Worm (Caenorhabditis elegans) whole organism, late embryonic: Measurements from ENCODE around the gene K10C2.12.

Experiments used
- F13H6.1 ChIP-seq: sonication (generic microtip); optimal IDR thresholded peaks from 2 replicates; lab custom pipeline; 2016; ENCODE audit warnings: missing genetic modification characterization, missing compliant biosample characterization
- K02D7.2 ChIP-seq: sonication (generic microtip); optimal IDR thresholded peaks from 2 replicates; lab custom pipeline; 2017; ENCODE audit warnings: mild to moderate bottlenecking, missing genetic modification characterization, missing compliant biosample characterization
- Y22D7AL.16 ChIP-seq: sonication (generic microtip); optimal IDR thresholded peaks from 2 replicates; lab custom pipeline; 2016; ENCODE audit warnings: missing genetic modification characterization, missing compliant biosample characterization
- ama-1 ChIP-seq: fragments of 150-350 bp; optimal IDR thresholded peaks from 2 replicates; lab custom pipeline; 2014
- ceh-22 ChIP-seq: sonication (generic microtip); optimal IDR thresholded peaks from 2 replicates; lab custom pipeline; 2017; ENCODE audit warnings: missing biosample characterization, missing genetic modification characterization
- ceh-24 ChIP-seq: sonication (generic microtip); optimal IDR thresholded peaks from 2 replicates; lab custom pipeline; 2016; ENCODE audit warnings: mild to moderate bottlenecking, missing genetic modification characterization, missing compliant biosample characterization
- ceh-31 ChIP-seq: sonication (generic microtip); optimal IDR thresholded peaks from 2 replicates; lab custom pipeline; 2016; ENCODE audit warnings: missing genetic modification characterization, missing compliant biosample characterization
- ceh-34 ChIP-seq: sonication (generic microtip); optimal IDR thresholded peaks from 2 replicates; lab custom pipeline; 2016; ENCODE audit warnings: mild to moderate bottlenecking, missing genetic modification characterization, missing compliant biosample characterization
- ceh-45 ChIP-seq: fragments of 200-800 bp; sonication (Bioruptor generic); IDR thresholded peaks from 2 replicates; pipeline ENCODE4 v1.3.6; 2022; ENCODE audit warnings: missing genetic modification reagents, missing genetic modification characterization, missing compliant biosample characterization
- ceh-48 ChIP-seq: sonication (generic microtip); optimal IDR thresholded peaks from 2 replicates; lab custom pipeline; 2016; ENCODE audit warnings: missing genetic modification characterization, inconsistent platforms, missing compliant biosample characterization
- ceh-6 ChIP-seq: fragments of 200-800 bp; sonication (Bioruptor generic); optimal IDR thresholded peaks from 2 replicates; lab custom pipeline; 2018; ENCODE audit warnings: mild to moderate bottlenecking, missing genetic modification characterization, missing compliant biosample characterization
- ceh-9 ChIP-seq: sonication (generic microtip); optimal IDR thresholded peaks from 2 replicates; lab custom pipeline; 2016; ENCODE audit warnings: mild to moderate bottlenecking, missing genetic modification characterization, inconsistent platforms, missing compliant biosample characterization
- elt-2 ChIP-seq: sonication (generic microtip); optimal IDR thresholded peaks from 2 replicates; lab custom pipeline; 2016; ENCODE audit warnings: missing genetic modification reagents, missing genetic modification characterization, missing compliant biosample characterization
- ets-4 ChIP-seq: sonication (generic microtip); optimal IDR thresholded peaks from 2 replicates; lab custom pipeline; 2016; ENCODE audit warnings: missing genetic modification characterization, missing compliant biosample characterization
- fax-1 ChIP-seq: sonication (generic microtip); optimal IDR thresholded peaks from 2 replicates; lab custom pipeline; 2016; ENCODE audit warnings: missing genotype, missing genetic modification characterization, missing compliant biosample characterization
- fkh-10 ChIP-seq: fragments of 150-350 bp; optimal IDR thresholded peaks from 2 replicates; lab custom pipeline; 2014; ENCODE audit warnings: missing biosample characterization, missing genetic modification reagents, missing genetic modification characterization
- hlh-30 ChIP-seq: sonication (generic microtip); optimal IDR thresholded peaks from 2 replicates; lab custom pipeline; 2017; ENCODE audit warnings: antibody characterized with exemption, missing genetic modification characterization, missing compliant biosample characterization; ENCODE audit not compliant: insufficient read depth
- hlh-8 ChIP-seq: sonication (generic microtip); optimal IDR thresholded peaks from 2 replicates; lab custom pipeline; 2016; ENCODE audit warnings: missing genotype, missing genetic modification characterization, missing compliant biosample characterization
- lin-11 ChIP-seq: fragments of 200-800 bp; sonication (Bioruptor generic); optimal IDR thresholded peaks from 2 replicates; lab custom pipeline; 2018; ENCODE audit warnings: mild to moderate bottlenecking, missing genetic modification characterization, missing compliant biosample characterization
- madf-2 ChIP-seq: sonication (generic microtip); optimal IDR thresholded peaks from 2 replicates; lab custom pipeline; 2017; ENCODE audit warnings: missing genetic modification characterization, missing compliant biosample characterization
- nfya-1 ChIP-seq: sonication (generic microtip); optimal IDR thresholded peaks from 2 replicates; lab custom pipeline; 2017; ENCODE audit warnings: missing genetic modification characterization, mild to moderate bottlenecking, missing compliant biosample characterization, antibody characterized with exemption, moderate library complexity
- nhr-11 ChIP-seq: fragments of 150-350 bp; optimal IDR thresholded peaks from 2 replicates; lab custom pipeline; 2014; ENCODE audit warnings: missing biosample characterization, missing genetic modification characterization
- nhr-232 ChIP-seq: sonication (generic microtip); optimal IDR thresholded peaks from 2 replicates; lab custom pipeline; 2016; ENCODE audit warnings: missing genetic modification characterization, missing compliant biosample characterization
- pag-3 ChIP-seq: sonication (generic microtip); optimal IDR thresholded peaks from 2 replicates; lab custom pipeline; 2016; ENCODE audit warnings: missing compliant biosample characterization, missing genetic modification characterization, borderline replicate concordance
- pat-9 ChIP-seq: fragments of 200-800 bp; sonication (Bioruptor generic); optimal IDR thresholded peaks from 2 replicates; lab custom pipeline; 2018; ENCODE audit warnings: mild to moderate bottlenecking, missing genetic modification characterization, moderate library complexity, missing compliant biosample characterization
- pax-1 ChIP-seq: fragments of 150-350 bp; optimal IDR thresholded peaks from 2 replicates; lab custom pipeline; 2014; ENCODE audit warnings: missing biosample characterization, missing genetic modification characterization
- pha-2 ChIP-seq: sonication (generic microtip); optimal IDR thresholded peaks from 2 replicates; lab custom pipeline; 2017; ENCODE audit warnings: mild to moderate bottlenecking, missing genetic modification characterization, missing compliant biosample characterization
- pha-4 ChIP-seq: fragments of 150-350 bp; optimal IDR thresholded peaks from 2 replicates; lab custom pipeline; 2018; ENCODE audit warnings: missing biosample characterization, missing genetic modification reagents, missing genetic modification characterization
- pqm-1 ChIP-seq: sonication (generic microtip); optimal IDR thresholded peaks from 2 replicates; lab custom pipeline; 2016; ENCODE audit warnings: missing genetic modification characterization, missing compliant biosample characterization
- pros-1 ChIP-seq: fragments of 150-350 bp; optimal IDR thresholded peaks from 2 replicates; lab custom pipeline; 2014; ENCODE audit warnings: missing biosample characterization, missing genetic modification reagents, missing genetic modification characterization
- ref-2 ChIP-seq: sonication (generic microtip); optimal IDR thresholded peaks from 2 replicates; lab custom pipeline; 2016; ENCODE audit warnings: missing genetic modification characterization, missing compliant biosample characterization
- sox-2 ChIP-seq: fragments of 200-800 bp; sonication (Bioruptor generic); IDR thresholded peaks from 2 replicates; pipeline ENCODE4 v1.3.6; 2022; ENCODE audit warnings: missing genetic modification reagents, missing genetic modification characterization, missing compliant biosample characterization
- sox-4 ChIP-seq: sonication (generic microtip); optimal IDR thresholded peaks from 2 replicates; lab custom pipeline; 2017; ENCODE audit warnings: mild to moderate bottlenecking, missing genetic modification characterization, inconsistent platforms, missing compliant biosample characterization
- syd-9 ChIP-seq: sonication (generic microtip); optimal IDR thresholded peaks from 2 replicates; lab custom pipeline; 2016; ENCODE audit warnings: mild to moderate bottlenecking, missing genetic modification characterization, moderate library complexity, missing compliant biosample characterization
- tbx-2 ChIP-seq: sonication (generic microtip); optimal IDR thresholded peaks from 2 replicates; lab custom pipeline; 2016; ENCODE audit warnings: missing genetic modification characterization, missing compliant biosample characterization
- ttx-3 ChIP-seq: sonication (generic microtip); optimal IDR thresholded peaks from 2 replicates; lab custom pipeline; 2016; ENCODE audit warnings: missing genetic modification reagents, missing genetic modification characterization, missing compliant biosample characterization
- unc-3 ChIP-seq, 2 experiments: fragments of 200-800 bp in 1 of 2; sonication (Bioruptor generic) in 1 of 2; sonication (generic microtip) in 1 of 2; conservative IDR thresholded peaks in 1 of 2; optimal IDR thresholded peaks in 1 of 2; 2 replicates each; pipeline versions ENCODE4 v1.3.6 to Lab custom; 2016 to 2022; ENCODE audit warnings: missing compliant biosample characterization in 2 of 2, missing genetic modification characterization in 2 of 2, missing genetic modification reagents in 1 of 2
- unc-42 ChIP-seq: sonication (generic microtip); optimal IDR thresholded peaks from 2 replicates; lab custom pipeline; 2016; ENCODE audit warnings: missing genotype, missing genetic modification characterization, missing compliant biosample characterization
- unc-86 ChIP-seq: sonication (generic microtip); optimal IDR thresholded peaks from 2 replicates; lab custom pipeline; 2016; ENCODE audit warnings: missing genetic modification characterization, missing compliant biosample characterization
- zip-5 ChIP-seq: sonication (generic microtip); optimal IDR thresholded peaks from 2 replicates; lab custom pipeline; 2016; ENCODE audit warnings: missing genetic modification characterization, missing compliant biosample characterization
- ztf-16 ChIP-seq: sonication (generic microtip); optimal IDR thresholded peaks from 2 replicates; lab custom pipeline; 2017; ENCODE audit warnings: missing genetic modification characterization, missing compliant biosample characterization

K10C2.12 gene

DNA sequence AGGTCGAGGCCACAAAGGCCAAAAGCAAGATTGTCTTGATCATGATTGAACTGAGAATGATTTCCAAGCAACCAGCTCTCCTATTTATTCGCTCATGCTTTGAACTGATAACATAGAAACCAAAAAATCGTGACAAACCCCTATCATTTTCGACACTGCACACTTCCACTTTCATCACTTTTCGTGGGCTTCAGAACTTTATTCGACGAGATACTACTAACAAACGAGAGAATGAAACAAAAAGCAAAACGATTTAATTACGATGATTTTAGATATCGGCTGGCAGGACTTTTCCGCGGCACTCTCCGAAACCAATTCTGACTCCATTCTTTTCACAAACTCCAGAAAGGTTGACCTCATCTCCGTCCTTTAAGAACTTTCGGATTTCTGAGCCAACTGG, 26.0 kb upstream of the K10C2.12 start, which contains the start of gene asp-14:
TSS of gene asp-14 (minus strand) at position 101 of the 400 bp plus-strand sequence.
- TF ChIP-seq fkh-10 (GFP tag; lab: Kevin White, UChicago) (no peak), nhr-232 (tag; lab: Kevin White, UChicago) (no peak), unc-86 (tag; lab: Kevin White, UChicago) (no peak), ceh-34 (tag; lab: Kevin White, UChicago) (no peak), pax-1 (no peak), ceh-24 (tag; lab: Kevin White, UChicago) (no peak), pag-3 (no peak), lin-11 (no peak), nfya-1 (tag; lab: Kevin White, UChicago) (no peak), pqm-1 (no peak), hlh-30 (tag; lab: Kevin White, UChicago) (no peak), hlh-8 (tag; lab: Kevin White, UChicago) (no peak), tbx-2 (tag; lab: Kevin White, UChicago) (no peak)
- TF ChIP-seq, all 69 proteins: peak for 0

DNA sequence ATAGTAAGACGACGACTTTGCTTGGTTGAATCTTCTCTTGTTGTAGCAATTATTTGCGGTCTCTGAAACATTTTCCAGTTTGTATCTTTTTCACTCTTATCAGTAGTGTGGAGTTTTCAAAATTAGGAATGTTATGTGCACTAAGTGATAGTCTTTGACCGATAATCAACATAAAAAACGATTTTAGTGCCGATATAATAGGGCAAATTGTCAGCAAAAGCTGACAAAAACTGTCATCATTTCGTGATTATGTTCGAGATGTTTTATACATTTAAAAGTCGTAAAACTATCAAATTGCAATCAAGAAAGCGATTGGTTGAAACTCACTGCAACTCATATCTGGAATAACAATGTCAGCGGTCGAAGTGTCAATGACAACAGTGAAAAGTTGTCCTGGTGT, 24.7 kb upstream of the K10C2.12 start:
- no peak for TF ChIP-seq pha-2

DNA sequence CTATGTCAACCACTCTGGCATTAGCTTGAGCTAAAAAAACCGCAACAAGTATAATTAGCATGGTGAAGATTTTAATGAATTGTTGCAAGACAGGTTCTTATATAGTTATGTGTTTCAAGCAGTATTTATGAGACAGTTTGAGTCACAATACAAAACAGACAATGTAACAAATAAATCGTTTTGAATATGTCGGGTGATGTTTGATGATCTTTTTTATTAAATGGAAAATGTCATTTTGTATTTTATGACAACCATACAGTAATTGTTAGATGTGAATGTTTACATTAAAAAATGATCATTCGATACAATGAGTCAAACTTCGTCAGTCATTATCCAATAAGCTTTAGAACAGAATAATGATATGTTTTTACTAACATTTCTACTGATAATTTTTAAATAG, 22.8 kb upstream of the K10C2.12 start, which contains the start of gene K10C2.7:
TSS of gene K10C2.7 (minus strand) at position 101 of the 400 bp plus-strand sequence.
- TF ChIP-seq pha-4 (tag; lab: Kevin White, UChicago) (no peak), madf-2 (tag; lab: Kevin White, UChicago) (no peak), pag-3 (no peak), zip-5 (tag; lab: Kevin White, UChicago) (no peak)

DNA sequence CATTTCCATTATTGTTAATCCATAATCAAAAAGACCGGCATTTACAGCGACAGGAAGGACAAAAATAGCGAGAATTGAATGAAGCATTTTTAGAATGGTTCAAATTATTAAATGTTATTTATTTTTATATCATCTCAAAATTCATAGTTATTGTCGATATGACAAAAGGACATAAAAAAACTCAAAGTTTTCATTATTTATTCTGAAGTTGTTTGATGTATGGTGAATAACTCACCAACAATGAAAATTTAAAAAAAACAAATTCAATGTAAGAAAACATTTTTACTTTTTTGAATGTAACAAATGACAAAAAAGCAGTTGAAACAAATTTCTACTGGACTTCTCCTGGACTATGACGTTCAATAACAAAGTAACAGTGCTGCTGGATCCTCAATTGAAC, 19.9 kb upstream of the K10C2.12 start, which contains the start of gene K10C2.14:
TSS of gene K10C2.14 (minus strand) at position 101 of the 400 bp plus-strand sequence.
- TF ChIP-seq ceh-45 (GFP tag; lab: Robert Waterston, UW), result no peak
- no peak for TF ChIP-seq pros-1
- TF ChIP-seq elt-2 (tag; lab: Kevin White, UChicago), result no peak
- TF ChIP-seq ceh-31 (tag; lab: Kevin White, UChicago), result no peak
- TF ChIP-seq ztf-16 (tag; lab: Kevin White, UChicago), result no peak
- TF ChIP-seq unc-42 (tag; lab: Kevin White, UChicago), result no peak
- no peak for TF ChIP-seq ttx-3 (tag; lab: Kevin White, UChicago)
- no peak for TF ChIP-seq zip-5 (tag; lab: Kevin White, UChicago)
- no peak for TF ChIP-seq ref-2
- no peak for TF ChIP-seq ceh-6 (GFP tag; lab: Kevin White, UChicago)
- no peak for TF ChIP-seq sox-4 (tag; lab: Kevin White, UChicago)
- no peak for TF ChIP-seq ceh-24 (tag; lab: Kevin White, UChicago)
- no peak for TF ChIP-seq nhr-11 (tag; lab: Kevin White, UChicago)
- TF ChIP-seq, all 69 proteins: peak for 0

DNA sequence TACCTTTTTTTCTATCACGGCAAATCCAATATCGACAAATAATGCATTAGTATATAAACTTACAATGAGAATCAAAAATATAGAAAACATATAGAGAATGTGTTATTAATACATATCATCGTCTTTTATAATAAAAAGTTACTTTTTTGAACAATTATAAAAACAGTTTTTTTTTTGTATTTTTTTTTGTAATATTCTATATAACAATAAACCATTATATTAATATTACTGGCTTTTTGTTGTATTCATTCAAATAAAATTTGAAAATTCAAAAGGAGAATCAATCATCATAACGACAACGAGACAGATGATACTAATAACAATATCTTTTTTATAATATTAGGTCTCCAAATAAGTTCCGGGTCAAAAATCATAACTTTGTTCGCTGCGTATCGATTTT, 17.0 kb upstream of the K10C2.12 start, which contains the start of gene K10C2.8:
TSS of gene K10C2.8 (minus strand) at position 101 of the 400 bp plus-strand sequence.
- no peak for TF ChIP-seq pag-3
- no peak for TF ChIP-seq ama-1 (lab: Kevin White, UChicago)
- TF ChIP-seq ceh-22, result no peak
- no peak for TF ChIP-seq hlh-8 (tag; lab: Kevin White, UChicago)
- TF ChIP-seq Y22D7AL.16, result no peak
- no peak for TF ChIP-seq sox-2 (GFP tag; lab: Robert Waterston, UW)
- no peak for TF ChIP-seq pat-9 (tag; lab: Kevin White, UChicago)
- no peak for TF ChIP-seq pha-2
- no peak for TF ChIP-seq syd-9
- no peak for TF ChIP-seq nfya-1 (tag; lab: Kevin White, UChicago)
- TF ChIP-seq K02D7.2, result no peak
- no peak for TF ChIP-seq ets-4 (tag; lab: Kevin White, UChicago)
- no peak for TF ChIP-seq unc-3 (GFP tag; conservative IDR thresholded peaks at IDR 0.05; lab: Robert Waterston, UW)
- TF ChIP-seq unc-3 (tag; optimal IDR thresholded peaks at IDR 0.05; lab: Kevin White, UChicago), result no peak
- no peak for TF ChIP-seq ceh-48 (tag; lab: Kevin White, UChicago)
- no peak for TF ChIP-seq ceh-9 (tag; lab: Kevin White, UChicago)
- TF ChIP-seq fax-1, result no peak
- TF ChIP-seq sox-4 (tag; lab: Kevin White, UChicago), result no peak
- no peak for TF ChIP-seq F13H6.1 (tag; lab: Kevin White, UChicago)
